Fruit fly (Drosophila melanogaster): ENCODE measurements around the gene Shaw.
A peak's percentile ranks its signal among the peaks of the same experiment; 100 is the strongest.

DNA sequence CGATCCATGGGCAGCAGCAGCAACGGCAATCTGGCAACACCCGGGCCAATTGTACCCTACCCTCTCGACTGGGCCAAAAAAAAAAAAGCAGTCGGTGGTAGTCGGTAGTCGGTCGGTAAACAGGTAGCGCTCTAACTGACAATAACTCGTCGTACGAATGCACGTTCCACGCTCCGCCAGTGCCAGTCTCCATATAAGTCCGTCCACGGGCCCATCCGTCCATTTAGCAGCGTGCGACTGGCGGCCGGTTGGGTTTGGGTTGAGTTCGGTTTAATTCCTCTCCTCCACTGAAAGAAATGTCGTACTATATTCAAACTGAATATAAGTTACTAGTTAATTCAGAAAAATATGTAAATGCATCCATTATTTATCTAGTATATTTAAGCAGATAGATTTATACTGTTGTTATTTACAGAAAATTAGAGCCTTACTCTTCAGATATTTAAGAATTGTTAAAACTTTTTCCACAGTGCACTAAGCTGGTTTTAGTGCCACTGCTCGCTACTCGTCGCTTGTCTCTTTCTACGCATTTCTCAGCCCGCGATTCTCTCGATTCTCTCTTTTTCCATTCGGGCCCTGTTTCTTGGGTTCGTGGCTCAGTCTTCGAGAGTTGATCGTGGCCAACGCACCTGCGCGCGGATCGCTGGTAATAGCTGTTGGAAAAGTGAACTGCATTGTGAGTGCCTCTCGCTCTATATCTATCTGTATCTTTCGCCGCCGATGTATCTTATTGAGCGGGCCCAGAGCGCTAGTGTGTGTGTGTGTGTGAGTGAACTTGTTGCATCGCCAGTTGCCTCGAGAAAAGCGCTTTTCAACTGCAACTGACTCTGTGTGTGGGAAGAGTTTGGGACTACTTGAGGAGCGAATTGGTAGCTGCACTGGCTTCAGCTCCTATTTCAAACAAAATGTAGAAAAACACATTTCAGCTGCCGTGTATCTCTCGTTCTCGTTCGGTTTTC lies 53.4 kb downstream of the Shaw start, which contains the start of gene bowl:
- TF ChIP-seq usp (GFP tag; optimal IDR thresholded peaks at IDR 0.05), result no peak
- peak; percentile 92 for TF ChIP-seq dsf (GFP tag; optimal IDR thresholded peaks at IDR 0.05; ENCODE audit: borderline replicate concordance)
- no peak for TF ChIP-seq Myc (optimal IDR thresholded peaks at IDR 0.05)

Data from whole organism, wandering third instar larva.